Fruit fly (Drosophila melanogaster) ovary, adult (tissue): Measurements from ENCODE around the gene arx.

Source experiments
- CG17801 ChIP-seq: fragments of 200-800 bp; optimal IDR thresholded peaks from 2 replicates; lab custom pipeline; 2019; ENCODE audit warnings: missing biosample characterization, mild to moderate bottlenecking, missing genetic modification characterization, moderate library complexity; ENCODE audit not compliant: partially characterized antibody

The arx gene

DNA sequence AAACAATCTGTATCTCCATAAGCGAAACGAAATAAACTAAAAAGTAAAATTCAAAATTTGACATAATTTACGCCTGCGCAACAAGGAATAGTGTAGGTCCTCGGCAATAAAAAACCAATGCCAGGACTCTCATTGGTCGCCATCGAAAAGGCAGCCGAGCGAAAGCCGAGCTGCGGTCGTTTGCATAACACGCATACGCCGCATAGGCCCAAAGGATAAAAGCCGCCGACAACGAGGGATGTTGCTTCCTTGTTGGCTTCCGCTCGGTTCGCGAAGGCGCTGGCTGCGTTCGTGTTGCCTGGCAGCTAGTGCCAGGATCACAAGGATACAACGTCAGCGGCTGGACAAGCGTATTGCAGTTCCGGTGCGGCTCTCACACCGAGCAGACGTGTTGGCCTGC lies 40.9 kb downstream of the arx start:
- TF ChIP-seq CG17801, result no peak

DNA sequence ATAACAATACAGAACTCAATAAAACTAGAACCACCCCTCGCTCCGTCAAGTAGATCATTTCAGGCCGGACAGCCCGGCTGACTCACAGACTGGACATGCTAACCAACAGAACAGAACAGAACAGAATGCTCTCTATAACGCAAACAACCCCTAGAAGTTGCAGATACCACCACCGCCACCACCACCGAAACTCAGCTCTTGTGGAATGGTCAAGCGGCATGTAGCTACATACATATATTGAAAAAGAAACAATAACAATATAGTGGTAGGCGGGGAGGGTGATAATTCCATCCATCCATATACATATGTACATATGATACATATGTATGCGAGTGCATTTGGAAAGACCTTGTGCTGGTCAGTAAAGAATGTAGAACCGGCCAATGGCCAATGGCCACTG lies 46.9 kb downstream of the arx start:
- TF ChIP-seq CG17801, result no peak

DNA sequence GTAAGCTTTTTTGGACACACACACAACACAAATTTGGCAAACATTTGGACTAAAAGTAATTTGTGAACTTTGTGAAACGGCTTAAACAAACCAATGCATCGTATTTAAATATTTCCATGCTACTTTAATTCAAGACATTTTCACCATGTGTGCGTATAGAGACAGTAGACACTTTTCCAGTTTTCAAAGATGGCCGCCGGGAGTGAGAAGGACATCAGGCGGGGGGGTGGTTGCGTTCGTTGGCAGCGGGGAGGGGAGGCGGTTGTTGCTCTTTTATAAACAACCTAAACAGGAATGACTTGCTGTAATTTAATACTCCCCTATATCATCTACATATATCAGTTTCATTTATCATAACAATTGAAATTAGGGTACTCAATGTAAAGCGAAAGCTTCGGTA lies 47.9 kb downstream of the arx start:
- TF ChIP-seq CG17801, result no peak

DNA sequence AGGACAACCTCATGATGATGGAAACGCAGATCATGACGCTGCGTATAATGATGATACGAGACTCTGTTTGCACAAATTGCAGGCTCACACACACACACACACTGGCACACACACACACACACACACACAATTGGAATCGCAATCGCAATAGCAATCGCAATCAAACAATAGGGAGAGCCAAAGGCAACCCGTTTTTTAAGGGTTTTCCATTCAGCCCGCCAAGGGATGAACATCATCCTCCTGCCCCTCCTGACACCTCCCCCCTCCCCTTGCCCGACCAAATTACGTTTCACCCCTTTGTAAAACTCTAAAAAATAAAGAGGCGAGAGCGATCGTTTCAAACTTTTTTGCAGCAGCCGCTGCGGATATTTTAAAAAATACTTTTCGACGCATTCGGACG lies 49.1 kb downstream of the arx start:
- TF ChIP-seq CG17801, result no peak
